Worm (Caenorhabditis elegans): ENCODE measurements around the gene abu-7.

abu-7 gene

DNA sequence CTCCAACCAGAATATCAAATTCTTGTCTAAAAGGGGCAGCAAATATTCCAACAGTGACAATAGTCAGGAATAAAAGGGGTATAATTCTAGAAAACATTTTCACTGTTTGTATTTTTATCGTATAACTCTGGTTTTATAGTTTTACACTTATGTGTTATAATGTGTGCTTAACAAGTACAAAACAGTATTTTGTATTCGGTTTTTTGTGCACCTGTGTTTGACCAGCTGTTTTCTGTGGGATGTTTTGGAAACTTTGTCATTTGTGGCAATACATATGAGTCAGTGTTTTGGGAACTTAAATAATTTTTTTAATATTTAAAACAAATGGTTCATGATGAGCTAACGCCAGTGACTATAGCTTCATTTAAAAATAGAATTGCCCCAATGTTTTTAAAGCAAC, 18.2 kb downstream of the abu-7 start, which contains the start of gene F14F9.6:
F14F9.6 (minus strand) TSS at position 101 of the 400 bp plus-strand sequence.
- TF ChIP-seq cog-1 (tag; optimal IDR thresholded peaks at IDR 0.05) = no peak
- no peak for TF ChIP-seq ztf-23 (GFP tag; IDR thresholded peaks at IDR 0.05)
- TF ChIP-seq flt-1 (GFP tag; IDR thresholded peaks at IDR 0.05) = no peak
- no peak for TF ChIP-seq T22C8.4 (GFP tag; IDR thresholded peaks at IDR 0.05)
- TF ChIP-seq ztf-29 (GFP tag; IDR thresholded peaks at IDR 0.05) = no peak
- TF ChIP-seq klf-2 (GFP tag; conservative IDR thresholded peaks at IDR 0.05) = no peak
- no peak for TF ChIP-seq tab-1 (GFP tag; IDR thresholded peaks at IDR 0.05)
- TF ChIP-seq ref-1 (GFP tag; conservative IDR thresholded peaks at IDR 0.05) = no peak

DNA sequence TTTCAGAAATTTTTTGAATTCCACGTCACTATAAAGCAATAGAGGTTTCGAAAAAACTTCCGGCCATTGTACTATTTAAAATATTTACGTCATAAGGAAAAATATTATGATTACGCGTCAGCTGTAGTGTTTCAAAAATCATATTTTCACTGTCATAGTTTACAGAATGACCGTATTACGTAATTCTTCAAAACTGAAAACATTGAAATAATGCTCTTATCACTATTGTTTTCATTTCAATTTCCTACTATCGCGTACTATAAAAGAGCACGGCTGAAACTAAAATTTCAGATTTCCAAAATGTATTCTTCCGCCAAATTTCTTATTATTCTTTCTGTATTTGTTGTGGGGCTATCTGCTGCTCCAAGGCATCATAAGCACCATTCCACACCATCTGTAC, 20.0 kb downstream of the abu-7 start, which contains the start of gene F14F9.2:
F14F9.2 (plus strand) TSS at position 301 of the 400 bp plus-strand sequence.
- TF ChIP-seq T22C8.4 (GFP tag; IDR thresholded peaks at IDR 0.05) (no peak), flt-1 (GFP tag; IDR thresholded peaks at IDR 0.05) (no peak), klf-2 (GFP tag; conservative IDR thresholded peaks at IDR 0.05) (no peak), cog-1 (tag; optimal IDR thresholded peaks at IDR 0.05) (no peak), tab-1 (GFP tag; IDR thresholded peaks at IDR 0.05) (no peak), ztf-23 (GFP tag; IDR thresholded peaks at IDR 0.05) (no peak), ztf-29 (GFP tag; IDR thresholded peaks at IDR 0.05) (no peak), ref-1 (GFP tag; conservative IDR thresholded peaks at IDR 0.05) (no peak), med-1 (GFP tag; optimal IDR thresholded peaks at IDR 0.05; ENCODE audit: insufficient read depth) (no peak)

DNA sequence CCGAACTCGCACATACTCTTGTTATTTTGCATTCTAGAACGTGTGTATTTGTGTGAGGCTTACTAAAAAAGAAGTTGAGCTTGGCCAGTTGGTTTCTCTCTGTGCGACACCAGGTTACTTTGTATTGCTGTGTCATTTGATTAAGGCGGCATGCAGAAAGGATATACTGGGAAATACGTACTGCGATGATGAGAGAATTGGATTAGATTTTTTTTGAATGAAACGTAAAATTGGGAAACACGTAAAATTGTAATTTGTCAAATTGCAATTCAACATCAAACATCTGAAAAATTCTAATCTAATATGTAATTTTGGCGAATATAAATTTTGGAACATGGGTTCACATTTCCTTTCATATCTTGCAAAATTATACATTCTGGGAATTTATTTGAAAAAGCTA, 20.8 kb downstream of the abu-7 start, which contains the start of gene srh-129:
srh-129 (minus strand) TSS at position 101 of the 400 bp plus-strand sequence.
- no peak for TF ChIP-seq T22C8.4 (GFP tag; IDR thresholded peaks at IDR 0.05)
- no peak for TF ChIP-seq cog-1 (tag; optimal IDR thresholded peaks at IDR 0.05)

DNA sequence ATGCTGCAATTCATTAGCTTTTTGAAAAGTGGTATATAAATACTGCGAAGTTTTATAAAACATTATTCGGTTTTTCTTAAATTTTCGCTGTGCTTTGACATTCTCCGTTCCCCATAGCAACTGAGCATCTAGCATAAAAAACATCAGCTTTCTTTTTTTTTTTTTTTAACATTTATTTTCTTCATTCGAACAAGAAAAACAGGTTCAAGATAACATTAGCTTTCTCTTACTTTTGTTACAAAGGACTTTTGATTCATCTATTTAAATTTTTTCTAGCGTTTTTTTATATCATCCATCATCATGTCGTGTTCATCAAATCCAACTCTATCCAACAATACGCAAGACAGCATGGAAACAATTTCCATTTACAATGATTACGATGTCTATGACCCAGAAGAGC, 26.7 kb downstream of the abu-7 start, which contains the start of gene F14F9.3:
F14F9.3 (plus strand) TSS at position 301 of the 400 bp plus-strand sequence.
- TF ChIP-seq T22C8.4 (GFP tag; IDR thresholded peaks at IDR 0.05) = no peak
- TF ChIP-seq ztf-29 (GFP tag; IDR thresholded peaks at IDR 0.05) = no peak

DNA sequence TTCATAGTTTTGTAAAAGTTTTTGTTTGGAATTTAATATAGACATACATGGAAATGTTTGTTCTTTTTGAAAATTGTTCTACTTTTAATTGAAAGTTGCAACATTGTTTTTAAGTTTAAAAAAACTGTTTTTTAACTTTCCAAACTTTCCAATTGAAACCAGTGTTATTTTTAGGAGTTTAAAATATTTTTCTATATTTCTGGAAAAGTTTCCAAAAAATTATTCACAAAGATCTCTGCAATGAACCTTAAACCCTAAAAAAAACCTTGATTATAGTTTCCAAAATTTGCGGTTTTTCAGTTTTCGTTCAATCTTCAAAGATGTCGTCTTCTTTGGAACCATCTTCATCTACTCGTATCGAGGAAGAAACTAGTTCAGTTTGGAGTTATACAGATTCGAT, 32.1 kb downstream of the abu-7 start, which contains the start of gene F14F9.4:
F14F9.4 (plus strand) TSS at position 301 of the 400 bp plus-strand sequence.
- TF ChIP-seq tab-1 (GFP tag; IDR thresholded peaks at IDR 0.05) = no peak
- no peak for TF ChIP-seq ztf-23 (GFP tag; IDR thresholded peaks at IDR 0.05)
- TF ChIP-seq klf-2 (GFP tag; conservative IDR thresholded peaks at IDR 0.05) = no peak
- no peak for TF ChIP-seq T22C8.4 (GFP tag; IDR thresholded peaks at IDR 0.05)
- no peak for TF ChIP-seq med-1 (GFP tag; optimal IDR thresholded peaks at IDR 0.05; ENCODE audit: insufficient read depth)
- TF ChIP-seq cog-1 (tag; optimal IDR thresholded peaks at IDR 0.05) = no peak
- no peak for TF ChIP-seq flt-1 (GFP tag; IDR thresholded peaks at IDR 0.05)
- no peak for TF ChIP-seq ztf-29 (GFP tag; IDR thresholded peaks at IDR 0.05)
- no peak for TF ChIP-seq ref-1 (GFP tag; conservative IDR thresholded peaks at IDR 0.05)

DNA sequence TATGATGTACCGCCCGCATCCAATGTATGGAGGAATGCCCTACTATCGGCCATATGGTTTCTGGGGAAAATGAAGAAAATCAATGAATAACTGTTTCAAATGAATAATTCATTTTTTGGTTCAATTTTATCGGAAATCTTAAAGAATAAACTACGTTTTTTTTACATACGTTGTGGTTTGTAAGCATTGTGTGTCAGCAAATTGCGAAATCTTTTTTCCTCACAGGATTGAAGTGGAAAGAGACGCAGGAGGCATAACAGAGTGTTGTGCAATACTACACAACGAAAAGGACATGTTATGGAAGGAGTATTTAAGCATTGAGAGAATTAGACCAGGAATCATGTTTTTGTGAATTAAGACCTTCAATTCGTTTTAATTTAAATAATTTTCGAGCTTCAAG, 33.2 kb downstream of the abu-7 start:
- TF ChIP-seq klf-2 (GFP tag; conservative IDR thresholded peaks at IDR 0.05) (no peak), T22C8.4 (GFP tag; IDR thresholded peaks at IDR 0.05) (no peak), med-1 (GFP tag; optimal IDR thresholded peaks at IDR 0.05; ENCODE audit: insufficient read depth) (no peak), tab-1 (GFP tag; IDR thresholded peaks at IDR 0.05) (no peak), flt-1 (GFP tag; IDR thresholded peaks at IDR 0.05) (no peak), cog-1 (tag; optimal IDR thresholded peaks at IDR 0.05) (no peak), ref-1 (GFP tag; conservative IDR thresholded peaks at IDR 0.05) (no peak), ztf-29 (GFP tag; IDR thresholded peaks at IDR 0.05) (no peak), ztf-23 (GFP tag; IDR thresholded peaks at IDR 0.05) (no peak)

DNA sequence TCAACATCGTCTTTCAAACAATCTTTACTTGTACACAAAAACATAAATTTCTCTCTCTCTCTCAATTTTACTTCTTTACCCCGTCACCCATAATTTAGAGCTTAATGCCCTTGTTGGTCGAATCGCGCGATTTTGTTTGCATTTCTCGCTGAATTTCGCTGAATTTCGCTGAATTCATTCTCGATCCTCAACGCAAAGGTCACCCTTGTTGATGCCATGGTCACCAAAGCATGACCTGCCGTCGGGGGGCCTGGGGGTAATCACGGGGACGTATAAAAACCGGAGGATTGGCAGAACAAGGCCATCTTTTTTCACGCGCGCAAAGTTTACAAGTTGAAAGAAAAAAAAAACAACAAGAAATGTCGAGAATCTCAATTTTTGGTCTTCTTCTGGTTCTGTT, 34.6 kb downstream of the abu-7 start, which contains the start of gene F14F9.8:
F14F9.8 (plus strand) TSS at position 301 of the 400 bp plus-strand sequence.
- TF ChIP-seq cog-1 (tag; optimal IDR thresholded peaks at IDR 0.05) (no peak), klf-2 (GFP tag; conservative IDR thresholded peaks at IDR 0.05) (no peak), T22C8.4 (GFP tag; IDR thresholded peaks at IDR 0.05) (no peak), ref-1 (GFP tag; conservative IDR thresholded peaks at IDR 0.05) (no peak), ztf-29 (GFP tag; IDR thresholded peaks at IDR 0.05) (no peak), tab-1 (GFP tag; IDR thresholded peaks at IDR 0.05) (no peak), med-1 (GFP tag; optimal IDR thresholded peaks at IDR 0.05; ENCODE audit: insufficient read depth) (no peak)

DNA sequence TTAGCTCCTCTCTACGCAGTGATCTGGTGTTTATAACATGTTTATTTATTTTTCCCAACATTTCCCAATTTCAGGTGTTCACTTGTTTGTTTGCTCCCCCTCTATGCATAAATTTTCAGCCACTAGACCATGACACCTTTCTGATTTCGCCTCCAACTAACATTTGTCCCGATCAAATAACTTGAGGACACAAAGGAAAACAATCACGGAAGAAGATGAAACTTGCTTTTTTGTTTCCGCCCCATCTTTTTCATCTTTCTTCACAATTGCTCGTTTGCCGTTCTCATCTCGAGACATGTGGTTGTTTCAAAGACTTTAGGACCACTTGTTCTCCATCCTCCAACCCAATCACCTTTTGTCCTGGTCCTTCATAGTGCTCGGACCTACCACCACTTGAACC, 37.8 kb downstream of the abu-7 start, which contains the start of gene F14F9.5:
F14F9.5 (plus strand) TSS at position 301 of the 400 bp plus-strand sequence.
- TF ChIP-seq T22C8.4 (GFP tag; IDR thresholded peaks at IDR 0.05) (no peak), ztf-23 (GFP tag; IDR thresholded peaks at IDR 0.05) (no peak), cog-1 (tag; optimal IDR thresholded peaks at IDR 0.05) (no peak)

DNA sequence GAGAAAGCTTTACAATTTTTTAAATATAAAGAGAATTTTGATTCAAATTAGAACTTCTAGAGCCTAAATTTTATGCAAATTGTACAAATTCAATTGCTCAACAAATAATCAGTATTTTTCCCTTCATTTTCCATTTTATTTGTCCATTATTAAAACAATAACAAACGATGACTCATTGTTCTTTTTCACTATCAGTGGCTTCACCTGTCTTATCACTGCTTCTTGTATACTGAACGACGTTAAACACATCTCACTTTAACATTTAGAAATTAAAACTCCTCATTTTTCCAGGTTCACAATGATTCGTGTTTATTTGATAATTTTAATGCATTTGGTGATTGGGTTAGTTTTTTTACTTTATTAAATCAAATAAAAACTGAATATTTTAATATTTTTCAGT, 44.9 kb downstream of the abu-7 start, which contains the start of gene sid-1:
sid-1 (plus strand) TSS at position 292 of the 400 bp plus-strand sequence.
- TF ChIP-seq klf-2 (GFP tag; conservative IDR thresholded peaks at IDR 0.05) (no peak), med-1 (GFP tag; optimal IDR thresholded peaks at IDR 0.05; ENCODE audit: insufficient read depth) (no peak), ztf-23 (GFP tag; IDR thresholded peaks at IDR 0.05) (no peak)

DNA sequence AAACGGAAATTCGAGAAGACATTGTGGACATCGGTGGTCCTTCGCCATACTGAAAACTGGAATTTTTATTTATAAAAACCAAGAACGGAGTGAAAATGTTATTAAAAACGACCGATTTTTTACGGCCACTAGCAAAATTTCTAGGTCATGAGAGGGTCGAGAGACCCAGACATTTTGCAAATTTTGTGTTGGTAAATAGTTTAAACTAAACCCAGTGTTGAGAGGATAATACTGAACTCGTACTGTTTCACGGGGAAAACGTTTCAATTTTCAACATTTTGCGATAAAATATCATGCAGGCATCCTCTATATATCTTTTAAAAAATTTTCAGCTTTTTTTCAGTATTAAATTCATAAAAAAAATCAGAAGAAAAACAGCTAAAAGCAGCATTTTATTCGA, 45.5 kb downstream of the abu-7 start, which contains the start of gene C04F5.9:
C04F5.9 (minus strand) TSS at position 101 of the 400 bp plus-strand sequence.
- TF ChIP-seq ztf-23 (GFP tag; IDR thresholded peaks at IDR 0.05) (no peak), T22C8.4 (GFP tag; IDR thresholded peaks at IDR 0.05) (no peak), flt-1 (GFP tag; IDR thresholded peaks at IDR 0.05) (no peak), klf-2 (GFP tag; conservative IDR thresholded peaks at IDR 0.05) (no peak), tab-1 (GFP tag; IDR thresholded peaks at IDR 0.05) (no peak), cog-1 (tag; optimal IDR thresholded peaks at IDR 0.05) (no peak), med-1 (GFP tag; optimal IDR thresholded peaks at IDR 0.05; ENCODE audit: insufficient read depth) (no peak)

DNA sequence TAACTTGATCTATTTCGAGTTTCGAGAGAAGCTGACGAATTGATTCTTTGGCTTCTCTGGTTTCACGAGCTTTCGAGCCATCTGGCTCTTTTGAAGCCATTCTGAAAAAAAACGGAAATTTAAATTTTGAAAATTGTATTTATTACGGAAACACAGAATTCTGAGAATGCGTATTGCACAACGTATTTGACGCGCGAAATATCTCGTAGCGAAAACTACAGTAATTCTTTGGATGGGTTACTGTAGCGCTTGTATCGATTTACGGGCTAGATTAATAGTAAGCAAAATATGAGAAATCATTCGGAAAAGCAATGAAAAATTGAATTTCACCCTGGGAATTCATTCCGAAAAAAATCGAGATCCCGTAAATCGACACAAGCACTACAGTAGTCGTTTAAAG, 50.9 kb downstream of the abu-7 start, which contains the start of gene C04F5.8:
C04F5.8 (minus strand) TSS at position 101 of the 400 bp plus-strand sequence.
- TF ChIP-seq ztf-23 (GFP tag; IDR thresholded peaks at IDR 0.05) (no peak), cog-1 (tag; optimal IDR thresholded peaks at IDR 0.05) (no peak), tab-1 (GFP tag; IDR thresholded peaks at IDR 0.05) (no peak), med-1 (GFP tag; optimal IDR thresholded peaks at IDR 0.05; ENCODE audit: insufficient read depth) (no peak)
